Worm (Caenorhabditis elegans) whole organism, L4/young adult: ENCODE data around the gene srab-14.

Experiments used
- W03F9.2 ChIP-seq: fragments of 150-350 bp; optimal IDR thresholded peaks from 2 replicates; lab custom pipeline; 2014; ENCODE audit warnings: missing biosample characterization, missing genetic modification characterization
- him-1 ChIP-seq: sonication (generic microtip); optimal IDR thresholded peaks from 2 replicates; lab custom pipeline; 2016; ENCODE audit warnings: missing genotype, missing genetic modification reagents, missing genetic modification characterization, missing compliant biosample characterization

ce11 chrII:7469318-7469717 is 30.0 kb downstream of the srab-14 start:
- TF ChIP-seq him-1 (tag; lab: Kevin White, UChicago) (no peak), W03F9.2 (tag; lab: Kevin White, UChicago) (no peak)
